Worm (Caenorhabditis elegans) whole organism, midembryonic: ENCODE data around the gene gro-1.

ENCODE experiments used
- T22C8.4 ChIP-seq: fragments of 200-800 bp; sonication (Bioruptor generic); IDR thresholded peaks from 2 replicates; pipeline ENCODE4 v1.3.6; 2022; ENCODE audit warnings: missing genetic modification characterization, missing compliant biosample characterization
- cog-1 ChIP-seq: sonication (generic microtip); optimal IDR thresholded peaks from 2 replicates; lab custom pipeline; 2016; ENCODE audit warnings: missing genetic modification characterization, missing compliant biosample characterization
- flt-1 ChIP-seq: fragments of 200-800 bp; sonication (Bioruptor generic); IDR thresholded peaks from 2 replicates; pipeline ENCODE4 v1.3.6; 2022; ENCODE audit warnings: missing genetic modification characterization, missing compliant biosample characterization
- klf-2 ChIP-seq: fragments of 200-800 bp; sonication (Bioruptor generic); conservative IDR thresholded peaks from 2 replicates; pipeline ENCODE4 v1.3.6; 2022; ENCODE audit warnings: missing genetic modification reagents, missing genetic modification characterization, missing compliant biosample characterization
- med-1 ChIP-seq: sonication (generic microtip); optimal IDR thresholded peaks from 2 replicates; lab custom pipeline; 2017; ENCODE audit warnings: missing genetic modification characterization, mild to moderate bottlenecking, missing compliant biosample characterization, antibody characterized with exemption, missing genetic modification reagents; ENCODE audit not compliant: insufficient read depth
- ref-1 ChIP-seq: fragments of 200-800 bp; sonication (Bioruptor generic); conservative IDR thresholded peaks from 2 replicates; pipeline ENCODE4 v1.3.6; 2022; ENCODE audit warnings: missing genetic modification reagents, missing genetic modification characterization, missing compliant biosample characterization
- ztf-23 ChIP-seq: fragments of 200-800 bp; sonication (Bioruptor generic); IDR thresholded peaks from 2 replicates; pipeline ENCODE4 v1.3.6; 2022; ENCODE audit warnings: missing genetic modification reagents, missing genetic modification characterization, missing compliant biosample characterization
- ztf-29 ChIP-seq: fragments of 200-800 bp; sonication (Bioruptor generic); IDR thresholded peaks from 2 replicates; pipeline ENCODE4 v1.3.6; 2022; ENCODE audit warnings: missing genetic modification reagents, missing genetic modification characterization, missing compliant biosample characterization

- TF ChIP-seq T22C8.4 (GFP tag; lab: Robert Waterston, UW) (no peak), flt-1 (GFP tag; lab: Robert Waterston, UW) (no peak), cog-1 (tag; lab: Kevin White, UChicago) (no peak), ztf-29 (GFP tag; lab: Robert Waterston, UW) (no peak), med-1 (GFP tag; lab: Kevin White, UChicago) (no peak), ref-1 (GFP tag; lab: Robert Waterston, UW) (no peak), ztf-23 (GFP tag; lab: Robert Waterston, UW) (no peak), klf-2 (GFP tag; lab: Robert Waterston, UW) (no peak)
These were observed 43.1 kb upstream of the gro-1 start for ce11 chrIII:5221820-5222219.
